Worm (Caenorhabditis elegans): ENCODE results near the gene nstp-7.
A peak's percentile ranks its signal among the peaks of the same experiment; 100 is the strongest.

nstp-7 gene

ce11 chrV:599783-600182, 18.1 kb downstream of the nstp-7 start:
- TF ChIP-seq ceh-16 (tag; optimal IDR thresholded peaks at IDR 0.05) (peak; percentile 2), sem-4 (tag; optimal IDR thresholded peaks at IDR 0.05) (no peak), peb-1 (tag; optimal IDR thresholded peaks at IDR 0.05) (no peak), ZK546.5 (tag; optimal IDR thresholded peaks at IDR 0.05) (no peak), unc-55 (GFP tag; optimal IDR thresholded peaks at IDR 0.05) (no peak), lin-39 (tag; optimal IDR thresholded peaks at IDR 0.05) (no peak), nhr-10 (tag; optimal IDR thresholded peaks at IDR 0.05) (no peak), mbf-1 (tag; optimal IDR thresholded peaks at IDR 0.05) (no peak), lsy-2 (tag; optimal IDR thresholded peaks at IDR 0.05) (no peak), C34F6.9 (tag; optimal IDR thresholded peaks at IDR 0.05) (no peak), fos-1 (tag; optimal IDR thresholded peaks at IDR 0.05) (no peak), sma-9 (GFP tag; optimal IDR thresholded peaks at IDR 0.05) (peak; percentile 47), sma-9 (tag; optimal IDR thresholded peaks at IDR 0.05) (no peak)

DNA sequence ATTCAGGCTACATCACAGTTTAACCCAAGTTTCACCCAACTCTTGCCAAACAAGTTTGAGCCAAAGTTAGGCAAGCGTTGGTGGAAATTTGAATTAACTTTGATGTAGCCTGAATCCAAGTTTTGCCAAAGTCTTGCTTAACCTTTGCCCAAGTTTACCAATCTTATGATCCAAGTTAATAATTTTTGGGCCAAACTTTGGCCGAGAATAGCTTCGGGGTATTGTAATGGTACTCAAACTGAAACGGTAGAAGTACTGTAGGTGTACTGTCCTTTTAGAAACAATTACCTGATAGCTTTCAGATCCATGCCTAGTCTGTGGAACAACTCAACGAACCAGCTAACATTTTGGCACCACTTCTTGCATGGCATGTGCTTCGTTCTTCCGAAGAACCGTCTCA, 18.5 kb downstream of the nstp-7 start, which contains the start of gene nhr-251:
TSS of gene nhr-251 (plus strand) at position 301 of the 400 bp plus-strand sequence.
- no peak for TF ChIP-seq nhr-77 (tag; optimal IDR thresholded peaks at IDR 0.05)
- TF ChIP-seq ZK546.5 (tag; optimal IDR thresholded peaks at IDR 0.05) = no peak
- no peak for TF ChIP-seq sma-9 (GFP tag; optimal IDR thresholded peaks at IDR 0.05)
- no peak for TF ChIP-seq sma-9 (tag; optimal IDR thresholded peaks at IDR 0.05)
- no peak for TF ChIP-seq ceh-82 (tag; optimal IDR thresholded peaks at IDR 0.05)
- TF ChIP-seq elt-1 (tag; optimal IDR thresholded peaks at IDR 0.05) = no peak
- no peak for TF ChIP-seq nhr-23 (tag; optimal IDR thresholded peaks at IDR 0.05)

DNA sequence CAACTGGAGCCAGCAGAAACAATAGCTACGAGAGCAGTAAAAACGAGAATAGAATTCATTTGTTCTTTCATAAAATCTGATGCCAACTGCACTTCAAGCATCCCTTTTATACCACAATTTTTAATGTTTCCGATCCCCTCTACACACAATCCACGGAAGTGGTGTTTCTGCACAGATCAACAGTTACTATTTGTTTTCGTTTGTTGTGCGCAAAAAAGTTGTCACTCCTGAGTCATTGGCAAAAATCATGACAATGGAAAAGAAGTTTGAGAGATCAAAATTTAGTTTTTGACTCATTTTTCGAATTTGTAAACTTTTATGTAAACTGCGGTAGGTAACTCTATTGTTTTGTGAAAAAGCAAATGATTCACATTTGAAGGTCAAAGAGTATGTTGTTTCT, 22.4 kb downstream of the nstp-7 start, which contains the start of gene srlf-37:
TSS of gene srlf-37 (minus strand) at position 101 of the 400 bp plus-strand sequence.
- no peak for TF ChIP-seq skn-1 (tag; optimal IDR thresholded peaks at IDR 0.05)
- no peak for TF ChIP-seq lin-13 (GFP tag; optimal IDR thresholded peaks at IDR 0.05)
- TF ChIP-seq fos-1 (tag; optimal IDR thresholded peaks at IDR 0.05) = no peak
- TF ChIP-seq nhr-23 (tag; optimal IDR thresholded peaks at IDR 0.05) = no peak
- TF ChIP-seq crh-2 (tag; optimal IDR thresholded peaks at IDR 0.05) = no peak
- no peak for TF ChIP-seq ceh-82 (tag; optimal IDR thresholded peaks at IDR 0.05)
- no peak for TF ChIP-seq peb-1 (tag; optimal IDR thresholded peaks at IDR 0.05)
- TF ChIP-seq lsy-2 (tag; optimal IDR thresholded peaks at IDR 0.05) = no peak

DNA sequence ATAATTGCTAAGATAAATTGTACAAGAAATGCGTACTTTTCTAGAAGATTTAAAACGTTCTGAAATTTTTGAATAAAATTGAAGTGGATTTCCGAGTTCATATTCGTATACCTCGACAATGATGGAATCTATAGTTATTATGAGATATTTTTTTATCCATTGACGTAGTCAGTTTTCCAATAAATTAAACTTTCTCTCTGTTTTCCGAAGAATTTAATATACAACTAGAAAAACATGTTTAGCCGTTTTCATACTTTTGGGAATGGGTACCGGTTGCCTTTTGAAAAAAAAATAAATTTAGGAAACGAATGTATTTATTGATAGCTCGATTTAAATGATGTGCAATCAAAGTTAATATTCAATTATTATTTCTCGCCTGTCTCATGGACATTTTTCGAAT, 27.1 kb downstream of the nstp-7 start, which contains the start of gene srw-109:
TSS of gene srw-109 (minus strand) at position 101 of the 400 bp plus-strand sequence.
- TF ChIP-seq ceh-16 (tag; optimal IDR thresholded peaks at IDR 0.05) (no peak), F13H6.1 (tag; optimal IDR thresholded peaks at IDR 0.05) (no peak), mbf-1 (tag; optimal IDR thresholded peaks at IDR 0.05) (no peak)

DNA sequence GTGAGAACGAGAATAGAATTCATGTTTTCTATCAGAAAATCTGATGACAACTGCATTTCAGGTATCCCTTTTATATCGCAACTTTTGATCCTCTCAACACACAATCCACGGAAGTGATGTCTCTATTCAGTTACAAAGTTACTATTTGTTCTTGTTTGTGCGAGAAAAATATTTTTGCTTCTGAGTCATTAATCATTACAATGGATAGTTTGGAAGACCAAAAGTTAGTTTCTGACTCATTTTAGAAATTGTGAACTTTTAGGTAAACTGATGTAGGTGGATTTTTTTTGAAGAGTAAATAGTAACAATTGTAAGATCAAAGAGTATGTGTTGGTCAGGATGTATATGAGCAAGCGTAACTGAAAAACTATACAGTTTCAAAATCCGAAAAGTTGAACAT, 28.0 kb downstream of the nstp-7 start, which contains the start of gene srlf-36:
TSS of gene srlf-36 (minus strand) at position 101 of the 400 bp plus-strand sequence.
- no peak for TF ChIP-seq zag-1 (tag; optimal IDR thresholded peaks at IDR 0.05)
- TF ChIP-seq elt-3 (tag; optimal IDR thresholded peaks at IDR 0.05) = no peak
- TF ChIP-seq mdl-1 (tag; optimal IDR thresholded peaks at IDR 0.05) = no peak
- no peak for TF ChIP-seq sem-4 (tag; optimal IDR thresholded peaks at IDR 0.05)
- TF ChIP-seq mbf-1 (tag; optimal IDR thresholded peaks at IDR 0.05) = no peak
- no peak for TF ChIP-seq nhr-11 (tag; optimal IDR thresholded peaks at IDR 0.05)
- no peak for TF ChIP-seq lsy-2 (tag; optimal IDR thresholded peaks at IDR 0.05)
- TF ChIP-seq unc-55 (GFP tag; optimal IDR thresholded peaks at IDR 0.05) = no peak

- TF ChIP-seq sma-9 (GFP tag; optimal IDR thresholded peaks at IDR 0.05) (peak; percentile 57), sma-9 (tag; optimal IDR thresholded peaks at IDR 0.05) (no peak), crh-2 (tag; optimal IDR thresholded peaks at IDR 0.05) (peak; percentile 29), nhr-129 (tag; optimal IDR thresholded peaks at IDR 0.05) (peak; percentile 71), lin-11 (tag; optimal IDR thresholded peaks at IDR 0.05) (no peak), egl-27 (tag; optimal IDR thresholded peaks at IDR 0.05) (no peak), nhr-11 (tag; optimal IDR thresholded peaks at IDR 0.05) (no peak), sma-3 (GFP tag; optimal IDR thresholded peaks at IDR 0.05) (no peak), unc-62 (GFP tag; optimal IDR thresholded peaks at IDR 0.05) (no peak), fos-1 (tag; optimal IDR thresholded peaks at IDR 0.05) (peak; percentile 8)
Observed at ce11 chrV:610217-610616, 28.5 kb downstream of the nstp-7 start, which contains the start of gene nhr-90. TSS of gene nhr-90 (plus strand) at chrV:610512.

ce11 chrV:615275-615674, 33.6 kb downstream of the nstp-7 start, which contains the start of gene F48G7.13:
TSS of gene F48G7.13 (plus strand) at chrV:615575.
- TF ChIP-seq nhr-129 (tag; optimal IDR thresholded peaks at IDR 0.05) = no peak
- peak; percentile 49 for TF ChIP-seq fos-1 (tag; optimal IDR thresholded peaks at IDR 0.05)

Measured in whole organism, L2 larva.